Fruit fly (Drosophila melanogaster): Measurements from ENCODE around the gene Vps26.
A peak's percentile ranks its signal among the peaks of the same experiment; 100 is the strongest.

- peak; percentile 2 for TF ChIP-seq toe (GFP tag; optimal IDR thresholded peaks at IDR 0.05)
- peak; percentile 78 for TF ChIP-seq CG7101 (tag; optimal IDR thresholded peaks at IDR 0.05)
- TF ChIP-seq CG33017 (tag; optimal IDR thresholded peaks at IDR 0.05): peak; percentile 16
Observed at dm6 chrX:1880139-1880556, 6.5 kb downstream of the Vps26 start, which contains the start of gene Coa8.
